Worm (Caenorhabditis elegans) whole organism, young adult: ENCODE data around the gene Y60C6A.2.

Experiments
- F10E7.11 ChIP-seq: sonication (generic microtip); optimal IDR thresholded peaks from 2 replicates; lab custom pipeline; 2017; ENCODE audit warnings: mild to moderate bottlenecking, missing genetic modification characterization, moderate library complexity, missing compliant biosample characterization
- F57A8.1 ChIP-seq: fragments of 200-800 bp; sonication (Bioruptor generic); optimal IDR thresholded peaks from 2 replicates; lab custom pipeline; 2018; ENCODE audit warnings: mild to moderate bottlenecking, missing genetic modification characterization, moderate library complexity, missing compliant biosample characterization
- cebp-2 ChIP-seq: fragments of 200-800 bp; sonication (Bioruptor generic); IDR thresholded peaks from 2 replicates; pipeline ENCODE4 v1.3.6; 2022; ENCODE audit warnings: missing genetic modification characterization, missing compliant biosample characterization
- ceh-91 ChIP-seq: fragments of 200-800 bp; sonication (Bioruptor generic); IDR thresholded peaks from 2 replicates; pipeline ENCODE4 v1.3.6; 2022; ENCODE audit warnings: missing genetic modification reagents, missing genetic modification characterization, missing compliant biosample characterization
- dpff-1 ChIP-seq: sonication (generic microtip); optimal IDR thresholded peaks from 2 replicates; lab custom pipeline; 2017; ENCODE audit warnings: mild to moderate bottlenecking, missing genetic modification characterization, missing compliant biosample characterization
- egl-44 ChIP-seq: fragments of 200-800 bp; sonication (Bioruptor generic); IDR thresholded peaks from 2 replicates; pipeline ENCODE4 v1.3.6; 2022; ENCODE audit warnings: missing genetic modification reagents, missing genetic modification characterization, missing compliant biosample characterization
- fkh-3 ChIP-seq: sonication (generic microtip); optimal IDR thresholded peaks from 2 replicates; lab custom pipeline; 2016; ENCODE audit warnings: mild to moderate bottlenecking, missing genetic modification characterization, missing compliant biosample characterization
- hlh-12 ChIP-seq: sonication (generic microtip); optimal IDR thresholded peaks from 2 replicates; lab custom pipeline; 2016; ENCODE audit warnings: missing genetic modification characterization, missing compliant biosample characterization
- hmg-1.2 ChIP-seq: fragments of 200-800 bp; sonication (Bioruptor generic); IDR thresholded peaks from 2 replicates; pipeline ENCODE4 v1.3.6; 2022; ENCODE audit warnings: missing genetic modification reagents, missing genetic modification characterization, missing compliant biosample characterization
- lin-35 ChIP-seq, 3 experiments: fragments of 150-350 bp in 2 of 3; sonication (generic microtip) in 1 of 3; optimal IDR thresholded peaks; 2 replicates each; lab custom pipeline; 2014 to 2018; ENCODE audit warnings: missing biosample characterization in 3 of 3, missing genetic modification characterization in 3 of 3, missing genetic modification reagents in 3 of 3
- lin-40 ChIP-seq: sonication (generic microtip); optimal IDR thresholded peaks from 2 replicates; lab custom pipeline; 2016; ENCODE audit warnings: missing genetic modification characterization, mild to moderate bottlenecking, missing compliant biosample characterization, missing genotype, missing genetic modification reagents
- lin-54 ChIP-seq: fragments of 200-800 bp; sonication (Bioruptor generic); optimal IDR thresholded peaks from 2 replicates; lab custom pipeline; 2018; ENCODE audit warnings: mild to moderate bottlenecking, missing genetic modification characterization, missing compliant biosample characterization
- lir-1 ChIP-seq: fragments of 200-800 bp; sonication (Bioruptor generic); conservative IDR thresholded peaks from 2 replicates; pipeline ENCODE4 v1.3.6; 2022; ENCODE audit warnings: missing genetic modification reagents, missing genetic modification characterization, missing compliant biosample characterization
- lsl-1 ChIP-seq: fragments of 200-800 bp; sonication (Bioruptor generic); optimal IDR thresholded peaks from 2 replicates; lab custom pipeline; 2018; ENCODE audit warnings: mild to moderate bottlenecking, missing genetic modification characterization, moderate library complexity, missing compliant biosample characterization
- nfyb-1 ChIP-seq: fragments of 200-800 bp; sonication (Bioruptor generic); IDR thresholded peaks from 2 replicates; pipeline ENCODE4 v1.3.6; 2022; ENCODE audit warnings: missing genetic modification reagents, missing genetic modification characterization, missing compliant biosample characterization
- nhr-80 ChIP-seq: sonication (generic microtip); optimal IDR thresholded peaks from 2 replicates; lab custom pipeline; 2016; ENCODE audit warnings: missing genetic modification characterization, missing compliant biosample characterization
- pbrm-1 ChIP-seq: fragments of 200-800 bp; sonication (Bioruptor generic); IDR thresholded peaks from 2 replicates; pipeline ENCODE4 v1.3.6; 2022; ENCODE audit warnings: missing genetic modification reagents, missing genetic modification characterization, missing compliant biosample characterization
- sdz-38 ChIP-seq: sonication (generic microtip); optimal IDR thresholded peaks from 2 replicates; lab custom pipeline; 2016; ENCODE audit warnings: missing genotype, missing genetic modification characterization, missing compliant biosample characterization
- snpc-1.1 ChIP-seq: sonication (generic microtip); optimal IDR thresholded peaks from 2 replicates; lab custom pipeline; 2017; ENCODE audit warnings: missing genetic modification characterization, mild to moderate bottlenecking, missing compliant biosample characterization, antibody characterized with exemption, moderate library complexity, missing genotype, missing genetic modification reagents; ENCODE audit not compliant: insufficient read depth
- snpc-1.3 ChIP-seq: sonication (generic microtip); optimal IDR thresholded peaks from 2 replicates; lab custom pipeline; 2017; ENCODE audit warnings: missing genetic modification characterization, mild to moderate bottlenecking, missing compliant biosample characterization, antibody characterized with exemption, moderate library complexity, missing genotype, missing genetic modification reagents; ENCODE audit not compliant: insufficient read depth
- somi-1 ChIP-seq: fragments of 200-800 bp; sonication (Bioruptor generic); optimal IDR thresholded peaks from 2 replicates; lab custom pipeline; 2018; ENCODE audit warnings: mild to moderate bottlenecking, missing genetic modification characterization, missing compliant biosample characterization
- sptf-2 ChIP-seq: fragments of 200-800 bp; sonication (Bioruptor generic); optimal IDR thresholded peaks from 2 replicates; lab custom pipeline; 2018; ENCODE audit warnings: mild to moderate bottlenecking, missing genetic modification characterization, missing compliant biosample characterization
- tbp1 ChIP-seq: fragments of 200-800 bp; sonication (Bioruptor generic); optimal IDR thresholded peaks from 2 replicates; lab custom pipeline; 2018; ENCODE audit warnings: mild to moderate bottlenecking, missing genetic modification characterization, missing compliant biosample characterization
- zim-3 ChIP-seq: sonication (generic microtip); optimal IDR thresholded peaks from 2 replicates; lab custom pipeline; 2017; ENCODE audit warnings: mild to moderate bottlenecking, missing genetic modification characterization, moderate library complexity, missing compliant biosample characterization
- ztf-28 ChIP-seq: fragments of 200-800 bp; sonication (Bioruptor generic); IDR thresholded peaks from 2 replicates; pipeline ENCODE4 v1.3.6; 2022; ENCODE audit warnings: missing genetic modification reagents, missing genetic modification characterization, missing compliant biosample characterization
- ztf-6 ChIP-seq: fragments of 200-800 bp; sonication (Bioruptor generic); IDR thresholded peaks from 2 replicates; pipeline ENCODE4 v1.3.6; 2022; ENCODE audit warnings: missing genetic modification reagents, missing genetic modification characterization, missing compliant biosample characterization

Y60C6A.2 gene

ce11 chrV:4745269-4745668 is 40.0 kb downstream of the Y60C6A.2 start, which contains the start of gene C18G1.7:
Gene C18G1.7 (plus strand): TSS chrV:4745569.
- TF ChIP-seq lin-35 (GFP tag; optimal IDR thresholded peaks at IDR 0.05; lab: Kevin White, UChicago) = no peak
- TF ChIP-seq ztf-6 (GFP tag; lab: Robert Waterston, UW) = no peak
- TF ChIP-seq pbrm-1 (GFP tag; lab: Robert Waterston, UW) = no peak
- no peak for TF ChIP-seq lin-54 (GFP tag; lab: Kevin White, UChicago)
- TF ChIP-seq tbp1 = no peak
- no peak for TF ChIP-seq F10E7.11 (tag; lab: Kevin White, UChicago)
- TF ChIP-seq hlh-12 (tag; lab: Kevin White, UChicago) = no peak
- no peak for TF ChIP-seq ceh-91
- no peak for TF ChIP-seq nfyb-1 (GFP tag; lab: Robert Waterston, UW)
- TF ChIP-seq ztf-28 (GFP tag; lab: Robert Waterston, UW) = no peak
- TF ChIP-seq snpc-1.1 = no peak
- TF ChIP-seq F57A8.1 (GFP tag; lab: Kevin White, UChicago) = no peak
- no peak for TF ChIP-seq lin-40
- no peak for TF ChIP-seq sptf-2 (GFP tag; lab: Kevin White, UChicago)

- TF ChIP-seq ztf-6 (GFP tag; lab: Robert Waterston, UW) (no peak), lir-1 (GFP tag; lab: Robert Waterston, UW) (no peak), lsl-1 (no peak), somi-1 (GFP tag; lab: Kevin White, UChicago) (no peak), F10E7.11 (tag; lab: Kevin White, UChicago) (no peak), zim-3 (tag; lab: Kevin White, UChicago) (no peak), hmg-1.2 (peak; percentile 51; the same call in 1 of the 2 replicates), snpc-1.3 (no peak), nhr-80 (tag; lab: Kevin White, UChicago) (peak; percentile 16), fkh-3 (tag; lab: Kevin White, UChicago) (no peak)
Observed at ce11 chrV:4742190-4742589, 43.0 kb downstream of the Y60C6A.2 start, which contains the start of gene ugt-61. Gene ugt-61 (plus strand): TSS chrV:4742422.

DNA sequence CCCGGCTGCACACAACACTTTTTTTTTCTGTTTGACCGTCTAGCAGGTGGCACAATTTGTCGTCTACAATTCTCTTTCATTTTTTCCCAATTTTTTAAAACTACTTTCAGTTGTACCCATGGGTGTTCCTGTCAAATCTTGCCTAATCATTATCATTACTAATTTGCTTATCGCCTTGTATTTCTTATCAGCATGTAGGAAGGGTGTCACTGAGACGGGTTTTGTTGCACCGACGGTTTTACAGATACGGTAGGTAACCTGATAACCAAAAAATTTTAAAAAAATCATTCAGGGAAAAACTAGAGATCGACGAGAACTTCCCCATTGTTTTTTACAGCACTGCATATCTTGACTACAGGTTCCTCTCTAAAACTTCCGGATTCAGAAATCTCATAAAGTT is 47.5 kb downstream of the Y60C6A.2 start, which contains the start of gene F39G3.2:
Gene F39G3.2, plus strand, starts transcription at position 105 of the 400 bp plus-strand sequence.
- TF ChIP-seq dpff-1 (tag; lab: Kevin White, UChicago) (no peak), nhr-80 (tag; lab: Kevin White, UChicago) (peak; percentile 74), hmg-1.2 (no peak), sdz-38 (no peak), egl-44 (GFP tag; lab: Robert Waterston, UW) (no peak), cebp-2 (no peak)
